Fruit fly (Drosophila melanogaster) whole organism, embryonic: ENCODE measurements around the gene Arv1.
"Not testable (repeated sequence)": the region's sequence is repeated elsewhere in the genome, so short reads cannot be mapped to it uniquely, and the experiment has no call there.

Experiments
- CG31365 ChIP-seq: fragments of 200-800 bp; sonication (Bioruptor generic); optimal IDR thresholded peaks from 2 replicates; lab custom pipeline; 2018; ENCODE audit warnings: missing biosample characterization, mild to moderate bottlenecking, missing genetic modification characterization
- CG6689 ChIP-seq: fragments of 200-800 bp; sonication (Bioruptor generic); IDR thresholded peaks from 2 replicates; pipeline ENCODE4 v1.3.6; 2022; ENCODE audit warnings: missing biosample characterization, missing genetic modification characterization
- Camta ChIP-seq: fragments of 200-800 bp; sonication (Bioruptor generic); optimal IDR thresholded peaks from 2 replicates; lab custom pipeline; 2016; ENCODE audit warnings: missing biosample characterization, missing genetic modification characterization
- nmo ChIP-seq: fragments of 200-800 bp; sonication (Bioruptor generic); optimal IDR thresholded peaks from 2 replicates; lab custom pipeline; 2018; ENCODE audit warnings: missing biosample characterization, mild to moderate bottlenecking, missing genetic modification characterization, moderate library complexity
- pros ChIP-seq: fragments of 200-800 bp; sonication (Bioruptor generic); optimal IDR thresholded peaks from 3 replicates; lab custom pipeline; 2019; ENCODE audit warnings: missing biosample characterization, mild to moderate bottlenecking, missing genetic modification characterization, moderate library complexity
- sr ChIP-seq: fragments of 200-800 bp; sonication (Bioruptor generic); IDR thresholded peaks from 3 replicates; pipeline ENCODE4 v1.3.6; 2022; ENCODE audit warnings: missing biosample characterization, missing genetic modification characterization
- tio ChIP-seq: fragments of 200-800 bp; sonication (Bioruptor generic); optimal IDR thresholded peaks from 2 replicates; lab custom pipeline; 2017; ENCODE audit warnings: missing biosample characterization, missing genetic modification characterization, inconsistent platforms
- usp ChIP-seq: fragments of >200 bp; optimal IDR thresholded peaks from 2 replicates; lab custom pipeline; 2017; ENCODE audit warnings: missing biosample characterization, missing genetic modification characterization
- z ChIP-seq: fragments of 200-800 bp; sonication (Bioruptor generic); IDR thresholded peaks from 3 replicates; pipeline ENCODE4 v1.3.6; 2022; ENCODE audit warnings: missing biosample characterization, missing genetic modification characterization

DNA sequence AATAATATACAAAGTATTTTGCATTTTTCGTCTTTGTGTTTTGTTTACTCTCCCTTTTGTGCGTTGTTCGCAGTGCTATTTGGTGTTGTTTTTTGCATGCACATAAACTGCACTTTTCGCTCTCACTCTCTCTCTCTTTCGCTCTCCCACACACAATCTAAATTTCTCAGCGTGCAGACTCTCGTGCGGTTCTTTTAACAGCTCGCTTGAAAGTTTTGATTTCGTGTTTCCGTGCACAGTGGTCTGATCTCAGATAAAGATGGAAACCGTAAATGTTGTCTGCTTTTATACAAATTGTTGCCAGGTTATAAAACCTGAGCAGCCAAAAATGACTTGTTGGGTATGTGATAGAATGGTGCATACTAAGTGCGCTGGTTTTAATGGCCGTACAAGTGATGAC is 43.8 kb downstream of the Arv1 start:
- not testable (repeated sequence) for TF ChIP-seq pros (GFP tag; lab: Kevin White, UChicago); z (GFP tag; lab: Robert Waterston, UW); sr (GFP tag; lab: Robert Waterston, UW); CG31365; usp (GFP tag; lab: Kevin White, UChicago); nmo (GFP tag; lab: Kevin White, UChicago); CG6689 (GFP tag; lab: Robert Waterston, UW); Camta (GFP tag; lab: Kevin White, UChicago); tio
